Worm (Caenorhabditis elegans) whole organism, mixed stage, embryonic: ENCODE measurements around the gene ins-11.
A peak's percentile ranks its signal among the peaks of the same experiment; 100 is the strongest.

Source experiments
- M03D4.4 ChIP-seq: sonication (generic microtip); optimal IDR thresholded peaks from 2 replicates; lab custom pipeline; 2017; ENCODE audit warnings: mild to moderate bottlenecking, missing genetic modification characterization, missing compliant biosample characterization
- bed-3 ChIP-seq: fragments of 200-800 bp; sonication (Bioruptor generic); optimal IDR thresholded peaks from 3 replicates; lab custom pipeline; 2018; ENCODE audit warnings: mild to moderate bottlenecking, missing genetic modification characterization, moderate library complexity, missing compliant biosample characterization
- blmp-1 ChIP-seq: fragments of 150-350 bp; optimal IDR thresholded peaks from 2 replicates; lab custom pipeline; 2014; ENCODE audit warnings: missing biosample characterization, missing genetic modification characterization
- ceh-39 ChIP-seq: fragments of 150-350 bp; optimal IDR thresholded peaks from 2 replicates; lab custom pipeline; 2014; ENCODE audit warnings: missing biosample characterization, missing genetic modification characterization
- ceh-43 ChIP-seq: fragments of 200-800 bp; sonication (Bioruptor generic); optimal IDR thresholded peaks from 2 replicates; lab custom pipeline; 2018; ENCODE audit warnings: mild to moderate bottlenecking, missing genetic modification characterization, moderate library complexity, missing compliant biosample characterization
- ceh-83 ChIP-seq: fragments of 200-800 bp; sonication (Bioruptor generic); optimal IDR thresholded peaks from 2 replicates; lab custom pipeline; 2018; ENCODE audit warnings: mild to moderate bottlenecking, missing genetic modification characterization, missing compliant biosample characterization
- ces-1 ChIP-seq: fragments of 150-350 bp; optimal IDR thresholded peaks from 2 replicates; lab custom pipeline; 2014; ENCODE audit warnings: missing biosample characterization, missing genetic modification reagents, missing genetic modification characterization
- cnd-1 ChIP-seq: fragments of 200-800 bp; sonication (Bioruptor generic); optimal IDR thresholded peaks from 2 replicates; lab custom pipeline; 2018; ENCODE audit warnings: mild to moderate bottlenecking, missing genetic modification characterization, missing compliant biosample characterization
- drap-1 ChIP-seq: fragments of 200-800 bp; sonication (Bioruptor generic); optimal IDR thresholded peaks from 3 replicates; lab custom pipeline; 2018; ENCODE audit warnings: mild to moderate bottlenecking, missing genetic modification characterization, missing compliant biosample characterization
- elt-1 ChIP-seq: sonication (generic microtip); optimal IDR thresholded peaks from 2 replicates; lab custom pipeline; 2017; ENCODE audit warnings: missing genetic modification characterization, mild to moderate bottlenecking, missing compliant biosample characterization, antibody characterized with exemption, moderate library complexity, borderline replicate concordance; ENCODE audit not compliant: insufficient read depth
- elt-3 ChIP-seq: fragments of 150-350 bp; optimal IDR thresholded peaks from 2 replicates; lab custom pipeline; 2014; ENCODE audit warnings: missing biosample characterization, missing genetic modification characterization
- flh-1 ChIP-seq: fragments of 200-800 bp; sonication (Bioruptor generic); optimal IDR thresholded peaks from 2 replicates; lab custom pipeline; 2018; ENCODE audit warnings: mild to moderate bottlenecking, missing genetic modification characterization, moderate library complexity, missing compliant biosample characterization
- ham-2 ChIP-seq: fragments of 200-800 bp; sonication (Bioruptor generic); optimal IDR thresholded peaks from 2 replicates; lab custom pipeline; 2018; ENCODE audit warnings: mild to moderate bottlenecking, missing genetic modification characterization, missing compliant biosample characterization
- hlh-1 ChIP-seq: fragments of 150-350 bp; optimal IDR thresholded peaks from 2 replicates; lab custom pipeline; 2014; ENCODE audit warnings: missing biosample characterization, missing genetic modification reagents, missing genetic modification characterization
- lin-13 ChIP-seq: fragments of 150-350 bp; optimal IDR thresholded peaks from 2 replicates; lab custom pipeline; 2014; ENCODE audit warnings: missing biosample characterization, missing genetic modification characterization
- lin-32 ChIP-seq: fragments of 200-800 bp; sonication (Bioruptor generic); optimal IDR thresholded peaks from 2 replicates; lab custom pipeline; 2018; ENCODE audit warnings: mild to moderate bottlenecking, missing genetic modification characterization, missing compliant biosample characterization
- lsy-2 ChIP-seq: fragments of 150-350 bp; optimal IDR thresholded peaks from 2 replicates; lab custom pipeline; 2014; ENCODE audit warnings: missing biosample characterization, missing genetic modification characterization
- mab-5 ChIP-seq: fragments of 150-350 bp; optimal IDR thresholded peaks from 2 replicates; lab custom pipeline; 2014; ENCODE audit warnings: missing biosample characterization, missing genetic modification characterization
- mep-1 ChIP-seq: fragments of 150-350 bp; optimal IDR thresholded peaks from 2 replicates; lab custom pipeline; 2017; ENCODE audit warnings: missing biosample characterization, missing genetic modification reagents, missing genetic modification characterization, inconsistent platforms
- mls-2 ChIP-seq: sonication (generic microtip); optimal IDR thresholded peaks from 2 replicates; lab custom pipeline; 2016; ENCODE audit warnings: mild to moderate bottlenecking, missing genetic modification characterization, moderate library complexity, missing compliant biosample characterization
- nhr-12 ChIP-seq: fragments of 150-350 bp; optimal IDR thresholded peaks from 2 replicates; lab custom pipeline; 2014; ENCODE audit warnings: missing biosample characterization, missing genetic modification characterization
- nhr-2 ChIP-seq: fragments of 150-350 bp; optimal IDR thresholded peaks from 2 replicates; lab custom pipeline; 2014; ENCODE audit warnings: missing biosample characterization, missing genetic modification characterization
- nhr-237 ChIP-seq: fragments of 150-350 bp; optimal IDR thresholded peaks from 2 replicates; lab custom pipeline; 2014; ENCODE audit warnings: missing biosample characterization, missing genetic modification characterization
- nhr-28 ChIP-seq: fragments of 150-350 bp; optimal IDR thresholded peaks from 2 replicates; lab custom pipeline; 2014; ENCODE audit warnings: missing biosample characterization, missing genetic modification characterization
- nhr-76 ChIP-seq: sonication (generic microtip); optimal IDR thresholded peaks from 2 replicates; lab custom pipeline; 2017; ENCODE audit warnings: missing biosample characterization, missing genetic modification characterization
- pha-4 ChIP-seq: fragments of 150-350 bp; optimal IDR thresholded peaks from 2 replicates; lab custom pipeline; 2018; ENCODE audit warnings: missing biosample characterization, missing genetic modification reagents, missing genetic modification characterization
- sem-2 ChIP-seq: fragments of 200-800 bp; sonication (Bioruptor generic); optimal IDR thresholded peaks from 2 replicates; lab custom pipeline; 2018; ENCODE audit warnings: mild to moderate bottlenecking, missing genetic modification characterization, missing compliant biosample characterization
- snpc-4 ChIP-seq: fragments of 150-350 bp; optimal IDR thresholded peaks from 2 replicates; lab custom pipeline; 2014; ENCODE audit warnings: missing biosample characterization, missing genetic modification characterization
- sptf-1 ChIP-seq: sonication (generic microtip); optimal IDR thresholded peaks from 2 replicates; lab custom pipeline; 2017; ENCODE audit warnings: mild to moderate bottlenecking, missing genetic modification characterization, moderate library complexity, missing compliant biosample characterization
- tbx-8 ChIP-seq: fragments of 200-800 bp; sonication (Bioruptor generic); optimal IDR thresholded peaks from 2 replicates; lab custom pipeline; 2018; ENCODE audit warnings: mild to moderate bottlenecking, missing genetic modification characterization, moderate library complexity, missing compliant biosample characterization
- unc-120 ChIP-seq: sonication (generic microtip); optimal IDR thresholded peaks from 2 replicates; lab custom pipeline; 2017; ENCODE audit warnings: missing genetic modification characterization, missing compliant biosample characterization; ENCODE audit not compliant: poor library complexity, severe bottlenecking
- unc-39 ChIP-seq: fragments of 150-350 bp; optimal IDR thresholded peaks from 2 replicates; lab custom pipeline; 2014; ENCODE audit warnings: missing biosample characterization, missing genetic modification characterization
- unc-62 ChIP-seq: fragments of 150-350 bp; optimal IDR thresholded peaks from 2 replicates; lab custom pipeline; 2014; ENCODE audit warnings: missing biosample characterization, missing genetic modification reagents, missing genetic modification characterization
- zip-8 ChIP-seq: fragments of 150-350 bp; optimal IDR thresholded peaks from 2 replicates; lab custom pipeline; 2014; ENCODE audit warnings: missing biosample characterization, missing genetic modification characterization
- ztf-11 ChIP-seq: fragments of 150-350 bp; optimal IDR thresholded peaks from 2 replicates; lab custom pipeline; 2014; ENCODE audit warnings: missing biosample characterization, missing genetic modification characterization

ins-11 gene

ce11 chrII:5570272-5570671 lies 13.7 kb downstream of the ins-11 start, which contains the start of the genes C17C3.1 and C17C3.15:
TSS of gene C17C3.1 (plus strand) at chrII:5570572.
TSS of gene C17C3.15 (plus strand) at chrII:5570654.
- no peak for TF ChIP-seq nhr-12
- TF ChIP-seq ceh-43 (GFP tag; lab: Kevin White, UChicago) = no peak
- TF ChIP-seq cnd-1 (tag; lab: Kevin White, UChicago) = no peak
- no peak for TF ChIP-seq unc-39 (tag; lab: Kevin White, UChicago)
- TF ChIP-seq bed-3 = no peak
- no peak for TF ChIP-seq lin-13 (tag; lab: Kevin White, UChicago)
- TF ChIP-seq unc-120 (tag; lab: Kevin White, UChicago) = no peak
- TF ChIP-seq ceh-39 = no peak
- no peak for TF ChIP-seq pha-4 (tag; lab: Kevin White, UChicago)
- TF ChIP-seq sptf-1 (tag; lab: Kevin White, UChicago) = no peak
- TF ChIP-seq mls-2 (tag; lab: Kevin White, UChicago) = no peak

DNA sequence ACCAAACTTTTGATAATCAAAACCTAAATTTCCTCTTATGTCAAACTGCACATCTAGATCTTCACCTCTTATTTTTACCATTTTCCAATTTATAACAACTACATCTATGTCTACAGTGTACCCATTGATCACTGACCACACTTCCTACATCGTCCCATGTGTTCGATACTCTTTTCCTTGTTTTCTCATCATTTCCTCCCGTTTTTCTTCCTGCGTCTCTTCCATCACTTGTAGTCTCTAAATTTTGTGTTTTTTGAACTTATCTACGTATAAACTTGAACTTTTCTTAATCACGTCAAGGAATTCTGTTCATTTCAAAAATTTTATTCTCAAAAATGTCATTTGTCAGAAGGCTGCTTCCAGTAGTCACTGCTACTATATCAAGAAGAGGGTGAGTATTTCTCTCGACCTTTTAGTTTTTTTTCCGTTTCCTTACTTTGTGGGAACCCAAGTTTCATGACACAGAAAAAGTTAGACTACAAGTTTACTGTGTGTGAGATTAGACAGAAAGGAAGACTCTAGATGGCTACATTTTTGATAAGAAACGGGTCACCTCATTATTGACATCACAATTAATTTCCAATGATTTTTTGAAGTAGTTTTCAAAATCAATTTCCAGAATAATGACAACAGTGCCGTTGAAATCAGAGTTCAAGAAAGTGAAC lies 15.7 kb downstream of the ins-11 start:
- TF ChIP-seq sem-2 (GFP tag; lab: Kevin White, UChicago) (no peak), snpc-4 (tag; lab: Kevin White, UChicago) (no peak), unc-39 (tag; lab: Kevin White, UChicago) (no peak)

DNA sequence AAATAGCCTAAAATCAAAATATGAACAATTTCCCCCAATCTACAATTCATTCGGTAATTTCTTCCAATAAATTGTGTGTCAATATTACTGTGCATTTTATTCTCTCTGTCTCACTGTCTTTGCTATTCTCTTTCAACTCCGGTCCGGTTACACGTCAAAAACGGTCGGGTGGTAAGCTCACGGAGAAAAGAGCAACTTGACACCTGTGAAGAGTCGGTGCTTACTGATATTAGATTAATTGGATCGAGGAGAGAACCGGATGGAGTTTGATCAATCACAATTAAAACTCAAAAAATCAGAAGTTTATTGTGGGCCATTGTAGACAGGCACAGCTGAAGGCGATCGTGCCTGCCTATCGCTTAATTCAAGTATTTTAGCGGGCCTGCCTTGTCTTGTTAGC lies 18.4 kb downstream of the ins-11 start:
- TF ChIP-seq snpc-4 (tag; lab: Kevin White, UChicago) (no peak), unc-39 (tag; lab: Kevin White, UChicago) (no peak), unc-62 (GFP tag; lab: Kevin White, UChicago) (no peak), M03D4.4 (tag; lab: Kevin White, UChicago) (no peak), ztf-11 (tag; lab: Kevin White, UChicago) (no peak), blmp-1 (tag; lab: Kevin White, UChicago) (no peak), drap-1 (GFP tag; lab: Kevin White, UChicago) (no peak), ham-2 (GFP tag; lab: Kevin White, UChicago) (no peak), sptf-1 (tag; lab: Kevin White, UChicago) (no peak), elt-3 (tag; lab: Kevin White, UChicago) (no peak), mep-1 (no peak)

- TF ChIP-seq nhr-237 (tag; lab: Kevin White, UChicago) = no peak
- TF ChIP-seq nhr-12 = no peak
- TF ChIP-seq ham-2 (GFP tag; lab: Kevin White, UChicago) = peak; percentile 50
- TF ChIP-seq ceh-39 = no peak
- peak; percentile 21 for TF ChIP-seq sem-2 (GFP tag; lab: Kevin White, UChicago)
- no peak for TF ChIP-seq bed-3
- no peak for TF ChIP-seq tbx-8 (GFP tag; lab: Kevin White, UChicago)
- no peak for TF ChIP-seq nhr-28
- no peak for TF ChIP-seq hlh-1
- TF ChIP-seq drap-1 (GFP tag; lab: Kevin White, UChicago) = peak; percentile 58
- TF ChIP-seq unc-62 (GFP tag; lab: Kevin White, UChicago) = no peak
- TF ChIP-seq pha-4 (tag; lab: Kevin White, UChicago) = no peak
- no peak for TF ChIP-seq elt-3 (tag; lab: Kevin White, UChicago)
- TF ChIP-seq mab-5 (tag; lab: Kevin White, UChicago) = no peak
- no peak for TF ChIP-seq snpc-4 (tag; lab: Kevin White, UChicago)
- no peak for TF ChIP-seq elt-1
- TF ChIP-seq lsy-2 (tag; lab: Kevin White, UChicago) = no peak
- no peak for TF ChIP-seq ceh-43 (GFP tag; lab: Kevin White, UChicago)
- TF ChIP-seq mep-1 = no peak
- no peak for TF ChIP-seq ztf-11 (tag; lab: Kevin White, UChicago)
- no peak for TF ChIP-seq mls-2 (tag; lab: Kevin White, UChicago)
- TF ChIP-seq flh-1 (GFP tag; lab: Kevin White, UChicago) = peak; percentile 19
- no peak for TF ChIP-seq blmp-1 (tag; lab: Kevin White, UChicago)
- peak; percentile 48 for TF ChIP-seq cnd-1 (tag; lab: Kevin White, UChicago)
- TF ChIP-seq unc-39 (tag; lab: Kevin White, UChicago) = no peak
- TF ChIP-seq nhr-76 (tag; lab: Kevin White, UChicago) = no peak
- peak; percentile 28 for TF ChIP-seq lin-32 (GFP tag; lab: Kevin White, UChicago)
- TF ChIP-seq sptf-1 (tag; lab: Kevin White, UChicago) = peak; percentile 68
- peak; percentile 24 for TF ChIP-seq unc-120 (tag; lab: Kevin White, UChicago)
- no peak for TF ChIP-seq nhr-2 (tag; lab: Kevin White, UChicago)
- peak; percentile 75 for TF ChIP-seq ceh-83
- TF ChIP-seq lin-13 (tag; lab: Kevin White, UChicago) = no peak
- no peak for TF ChIP-seq zip-8 (tag; lab: Kevin White, UChicago)
- TF ChIP-seq ces-1 (GFP tag; lab: Kevin White, UChicago) = no peak
- peak; percentile 70 for TF ChIP-seq M03D4.4 (tag; lab: Kevin White, UChicago)
Observed at ce11 chrII:5577060-5577459, 20.5 kb downstream of the ins-11 start.
